Worm (Caenorhabditis elegans): ENCODE data around the gene F53E10.5.

ce11 chrV:2647222-2647796, 48.6 kb upstream of the F53E10.5 start:
- TF ChIP-seq lin-13 (GFP tag; optimal IDR thresholded peaks at IDR 0.05): no peak
- TF ChIP-seq unc-62 (GFP tag; optimal IDR thresholded peaks at IDR 0.05 in 1 of 2): no peak
- no peak for TF ChIP-seq unc-62 (tag; optimal IDR thresholded peaks at IDR 0.05)
- no peak for TF ChIP-seq F49E8.2 (tag; optimal IDR thresholded peaks at IDR 0.05; ENCODE audit: borderline replicate concordance)
- TF ChIP-seq fkh-10 (GFP tag; optimal IDR thresholded peaks at IDR 0.05): no peak
- TF ChIP-seq zag-1 (tag; optimal IDR thresholded peaks at IDR 0.05): no peak
- no peak for TF ChIP-seq jun-1 (tag; optimal IDR thresholded peaks at IDR 0.05)

All from whole organism, L4 larva.